Worm (Caenorhabditis elegans): ENCODE data around the gene ZK1236.9.

DNA sequence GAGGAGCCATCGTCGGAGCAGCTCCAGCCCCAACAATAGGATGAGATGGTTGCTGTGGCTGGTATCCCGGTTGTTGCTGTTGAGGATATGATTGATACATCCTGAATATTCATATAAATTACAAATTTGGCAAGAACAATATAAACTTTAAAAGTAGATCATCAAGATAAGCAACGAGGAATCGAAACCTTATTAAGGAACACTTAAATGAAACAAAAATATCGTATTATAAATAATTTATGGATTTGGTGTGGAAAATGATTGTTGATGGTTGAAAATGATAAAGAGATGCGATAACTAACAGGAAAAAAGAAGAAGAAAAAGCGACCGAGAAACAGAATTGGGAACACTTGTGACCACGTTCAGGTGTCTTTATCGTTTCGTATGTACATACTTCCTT is 4.3 kb upstream of the ZK1236.9 start, which contains the start of gene pqn-96:
- TF ChIP-seq ham-2 (GFP tag; optimal IDR thresholded peaks at IDR 0.05) (no peak), snpc-4 (tag; optimal IDR thresholded peaks at IDR 0.05) (no peak), flh-1 (GFP tag; optimal IDR thresholded peaks at IDR 0.05) (no peak), ces-1 (GFP tag; optimal IDR thresholded peaks at IDR 0.05) (no peak), pha-4 (tag; optimal IDR thresholded peaks at IDR 0.05) (no peak), unc-120 (tag; optimal IDR thresholded peaks at IDR 0.05; ENCODE audit: poor library complexity, severe bottlenecking) (no peak), unc-39 (tag; optimal IDR thresholded peaks at IDR 0.05) (no peak), hlh-1 (tag; optimal IDR thresholded peaks at IDR 0.05) (no peak), lin-13 (tag; optimal IDR thresholded peaks at IDR 0.05) (no peak), nhr-237 (tag; optimal IDR thresholded peaks at IDR 0.05) (no peak), unc-62 (GFP tag; optimal IDR thresholded peaks at IDR 0.05) (no peak), ceh-83 (GFP tag; optimal IDR thresholded peaks at IDR 0.05) (no peak), lsy-2 (tag; optimal IDR thresholded peaks at IDR 0.05) (no peak), ceh-39 (tag; optimal IDR thresholded peaks at IDR 0.05) (no peak)

Data from whole organism, mixed stage, embryonic.